Worm (Caenorhabditis elegans) whole organism, L4 larva: ENCODE measurements around the gene E02C12.10.
A peak's percentile ranks its signal among the peaks of the same experiment; 100 is the strongest.

Experiments used
- aly-2 ChIP-seq: sonication (generic microtip); optimal IDR thresholded peaks from 2 replicates; lab custom pipeline; 2018; ENCODE audit warnings: missing biosample characterization, missing genetic modification characterization
- ama-1 ChIP-seq: fragments of 150-350 bp; optimal IDR thresholded peaks from 2 replicates; lab custom pipeline; 2014; ENCODE audit warnings: inconsistent platforms, mixed read lengths
- daf-16 ChIP-seq, 3 experiments: sonication (generic microtip); optimal IDR thresholded peaks; 2 replicates each; lab custom pipeline; 2016 to 2017; ENCODE audit warnings: missing genetic modification characterization in 3 of 3, missing genetic modification reagents in 3 of 3, mild to moderate bottlenecking in 2 of 3, missing compliant biosample characterization in 2 of 3, missing biosample characterization in 1 of 3, moderate library complexity in 1 of 3
- hlh-11 ChIP-seq: fragments of 200-800 bp; sonication (Bioruptor generic); optimal IDR thresholded peaks from 2 replicates; lab custom pipeline; 2018; ENCODE audit warnings: mild to moderate bottlenecking, missing genetic modification characterization, missing compliant biosample characterization
- hlh-30 ChIP-seq: sonication (generic microtip); optimal IDR thresholded peaks from 2 replicates; lab custom pipeline; 2017; ENCODE audit warnings: antibody characterized with exemption, mild to moderate bottlenecking, missing genetic modification characterization, missing compliant biosample characterization; ENCODE audit not compliant: insufficient read depth
- mdl-1 ChIP-seq, 2 experiments: fragments of 150-350 bp in 1 of 2; sonication (generic microtip) in 1 of 2; optimal IDR thresholded peaks; 2 replicates each; lab custom pipeline; 2014 to 2017; ENCODE audit warnings: missing biosample characterization in 2 of 2, missing genetic modification characterization in 2 of 2
- mxl-3 ChIP-seq: fragments of 200-800 bp; sonication (Bioruptor generic); optimal IDR thresholded peaks from 2 replicates; lab custom pipeline; 2018; ENCODE audit warnings: mild to moderate bottlenecking, missing genetic modification characterization, missing compliant biosample characterization
- nhr-11 ChIP-seq: fragments of 150-350 bp; optimal IDR thresholded peaks from 2 replicates; lab custom pipeline; 2014; ENCODE audit warnings: missing biosample characterization, missing genetic modification characterization
- nhr-77 ChIP-seq: fragments of 150-350 bp; optimal IDR thresholded peaks from 2 replicates; lab custom pipeline; 2014; ENCODE audit warnings: missing biosample characterization, missing genetic modification characterization
- unc-62 ChIP-seq, 3 experiments: fragments of 150-350 bp in 1 of 3; sonication (generic microtip); optimal IDR thresholded peaks in 2 of 3; peaks in 1 of 3; 1 replicate in 1 of 3; 2 replicates in 2 of 3; lab custom pipeline; 2014 to 2017; ENCODE audit warnings: missing biosample characterization in 3 of 3, missing genetic modification characterization in 3 of 3, missing genetic modification reagents in 3 of 3, missing genotype in 1 of 3

DNA sequence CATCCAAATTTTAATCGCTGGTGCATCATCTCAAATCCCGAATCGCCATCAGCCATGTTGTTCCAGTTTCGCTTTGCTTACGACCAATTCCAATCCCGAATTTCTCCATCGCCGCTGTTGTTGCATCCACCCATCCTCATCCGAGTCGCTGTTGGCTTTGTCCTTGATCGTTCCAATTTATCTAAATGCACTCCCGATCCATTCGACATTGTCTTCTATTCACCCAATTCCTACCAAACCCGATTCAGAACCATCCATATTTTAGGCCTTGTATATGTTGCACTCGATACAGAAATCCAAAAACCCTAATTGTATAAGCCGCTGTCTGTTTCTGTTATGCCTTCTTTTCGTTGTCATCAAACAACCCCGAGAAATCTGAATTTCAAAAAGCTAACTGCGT lies 37.9 kb downstream of the E02C12.10 start:
- TF ChIP-seq unc-62 (GFP tag; optimal IDR thresholded peaks at IDR 0.05 in 1 of 2; lab: Kevin White, UChicago) (no peak), unc-62 (tag; optimal IDR thresholded peaks at IDR 0.05; lab: Kevin White, UChicago) (no peak), mxl-3 (no peak), ama-1 (lab: Kevin White, UChicago) (peak; percentile 24), aly-2 (tag; lab: Kevin White, UChicago) (no peak), nhr-11 (tag; lab: Kevin White, UChicago) (no peak), mdl-1 (tag; optimal IDR thresholded peaks at IDR 0.05; lab: Kevin White, UChicago) (no peak), nhr-77 (tag; lab: Kevin White, UChicago) (no peak), hlh-30 (tag; lab: Kevin White, UChicago) (no peak), hlh-11 (tag; lab: Kevin White, UChicago) (no peak), daf-16 (GFP tag; optimal IDR thresholded peaks at IDR 0.05; lab: Kevin White, UChicago) (peak in 1 of 2 experiments; percentile 74), daf-16 (tag; optimal IDR thresholded peaks at IDR 0.05; lab: Kevin White, UChicago) (no peak)
